Worm (Caenorhabditis elegans) whole organism, young adult: ENCODE data around the gene gos-28.

Experiments used
- Y79H2A.3 ChIP-seq: fragments of 200-800 bp; sonication (Bioruptor generic); conservative IDR thresholded peaks from 2 replicates; pipeline ENCODE4 v1.3.6; 2022; ENCODE audit warnings: missing genetic modification reagents, missing genetic modification characterization, missing compliant biosample characterization
- ceh-27 ChIP-seq: fragments of 200-800 bp; sonication (Bioruptor generic); optimal IDR thresholded peaks from 2 replicates; lab custom pipeline; 2018; ENCODE audit warnings: mild to moderate bottlenecking, missing genetic modification characterization, moderate library complexity, missing compliant biosample characterization
- chd-7 ChIP-seq: sonication (generic microtip); optimal IDR thresholded peaks from 2 replicates; lab custom pipeline; 2016; ENCODE audit warnings: mild to moderate bottlenecking, missing genetic modification characterization, moderate library complexity, missing compliant biosample characterization
- ztf-6 ChIP-seq: fragments of 200-800 bp; sonication (Bioruptor generic); IDR thresholded peaks from 2 replicates; pipeline ENCODE4 v1.3.6; 2022; ENCODE audit warnings: missing genetic modification reagents, missing genetic modification characterization, missing compliant biosample characterization

ce11 chrIII:7353871-7354270 lies 4.9 kb upstream of the gos-28 start, which contains the start of gene F08F8.9:
- TF ChIP-seq ztf-6 (GFP tag; lab: Robert Waterston, UW) = no peak
- no peak for TF ChIP-seq Y79H2A.3 (GFP tag; lab: Robert Waterston, UW)
- no peak for TF ChIP-seq ceh-27 (GFP tag; lab: Kevin White, UChicago)
- no peak for TF ChIP-seq chd-7 (tag; lab: Kevin White, UChicago)
